Worm (Caenorhabditis elegans) whole organism, midembryonic: ENCODE measurements around the gene F45D3.1.

ENCODE experiments used
- med-1 ChIP-seq: sonication (generic microtip); optimal IDR thresholded peaks from 2 replicates; lab custom pipeline; 2017; ENCODE audit warnings: missing genetic modification characterization, mild to moderate bottlenecking, missing compliant biosample characterization, antibody characterized with exemption, missing genetic modification reagents; ENCODE audit not compliant: insufficient read depth
- ztf-29 ChIP-seq: fragments of 200-800 bp; sonication (Bioruptor generic); IDR thresholded peaks from 2 replicates; pipeline ENCODE4 v1.3.6; 2022; ENCODE audit warnings: missing genetic modification reagents, missing genetic modification characterization, missing compliant biosample characterization

DNA sequence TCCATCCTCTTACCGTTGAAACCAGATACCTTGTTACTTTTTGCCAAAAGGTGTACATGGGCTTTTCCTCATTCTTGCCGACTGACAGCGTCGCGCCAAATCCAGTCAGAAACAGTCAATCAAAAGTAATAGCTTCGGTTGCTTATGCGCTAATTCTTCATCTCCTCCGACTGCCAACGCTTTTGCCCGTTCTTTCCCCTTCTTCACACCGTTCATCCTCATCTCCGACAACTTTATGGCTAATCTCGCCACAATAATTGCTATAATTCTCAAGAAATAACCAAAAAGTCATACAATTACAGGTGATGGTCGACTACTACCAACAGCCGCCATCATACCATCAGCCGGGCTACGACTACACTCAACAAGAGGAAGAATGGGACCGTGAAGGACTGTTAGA is 48.7 kb upstream of the F45D3.1 start, which contains the start of gene atn-1:
- TF ChIP-seq med-1 (no peak), ztf-29 (no peak)
